Fruit fly (Drosophila melanogaster) S2 (cell line): ENCODE data around the gene Grl62c.

Source experiments
- CG8478 ChIP-seq: fragments of >200 bp; optimal IDR thresholded peaks from 2 replicates; lab custom pipeline; 2018
- CTCF ChIP-seq, 2 experiments: fragments of >200 bp; optimal IDR thresholded peaks; 2 replicates each; lab custom pipeline; 2018

Gene Grl62c

DNA sequence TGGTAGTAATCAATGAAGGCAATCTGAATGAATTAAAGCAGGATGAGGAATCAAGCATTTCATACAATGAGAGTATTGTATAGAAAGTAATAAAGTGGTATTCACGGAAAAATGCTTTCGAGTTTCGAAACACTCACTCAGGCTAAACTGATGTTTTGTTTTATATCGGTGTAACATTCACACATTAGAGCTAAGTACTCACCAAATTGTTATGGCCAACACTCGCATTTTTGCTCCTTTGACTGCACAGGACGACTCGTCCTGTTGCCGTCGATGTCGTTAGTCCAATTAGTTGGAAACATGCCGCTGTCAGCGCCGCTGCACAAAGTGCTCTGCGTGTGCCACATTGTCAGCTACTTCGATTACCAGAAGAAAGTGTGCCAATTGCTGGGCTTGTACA, at the start of gene Grl62c:
Gene Grl62c (plus strand): TSS at position 301 of the 400 bp plus-strand sequence.
- no peak for TF ChIP-seq CG8478 (lab: Kevin White, UChicago)
- no peak for TF ChIP-seq CTCF (optimal IDR thresholded peaks at IDR 0.05; lab: Kevin White, UChicago)

- TF ChIP-seq CG8478 (lab: Kevin White, UChicago) (no peak), CTCF (optimal IDR thresholded peaks at IDR 0.05; lab: Kevin White, UChicago) (no peak)
Measured at dm6 chr3L:1985406-1985805, 41.4 kb upstream of the Grl62c start.

DNA sequence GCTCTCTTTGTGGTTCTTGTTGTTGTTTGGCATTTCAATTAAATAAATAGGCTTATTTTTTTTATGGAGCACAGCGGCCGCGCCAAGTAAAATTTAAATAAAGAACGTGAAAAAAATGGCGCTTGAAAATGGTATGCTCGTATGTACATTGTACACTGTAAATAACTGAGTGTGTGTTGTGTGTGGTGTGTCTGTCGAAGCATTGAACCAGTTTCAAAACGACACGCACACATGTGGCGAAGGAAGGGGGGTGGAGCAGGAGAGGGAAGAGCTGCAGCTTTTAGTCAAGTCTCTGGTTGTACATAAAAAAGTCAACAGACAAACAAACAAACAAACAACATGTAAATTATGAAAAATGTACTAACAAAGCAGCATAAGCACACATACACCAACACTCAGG, 22.1 kb upstream of the Grl62c start:
- TF ChIP-seq CTCF (optimal IDR thresholded peaks at IDR 0.05; lab: Kevin White, UChicago) (no peak), CG8478 (lab: Kevin White, UChicago) (no peak)

- TF ChIP-seq CG8478 (lab: Kevin White, UChicago), result no peak
- TF ChIP-seq CTCF (optimal IDR thresholded peaks at IDR 0.05; lab: Kevin White, UChicago), result no peak
Measured at dm6 chr3L:2005551-2005950, 21.2 kb upstream of the Grl62c start, which contains the start of gene CG42841. Gene CG42841 (minus strand): TSS chr3L:2005651.

DNA sequence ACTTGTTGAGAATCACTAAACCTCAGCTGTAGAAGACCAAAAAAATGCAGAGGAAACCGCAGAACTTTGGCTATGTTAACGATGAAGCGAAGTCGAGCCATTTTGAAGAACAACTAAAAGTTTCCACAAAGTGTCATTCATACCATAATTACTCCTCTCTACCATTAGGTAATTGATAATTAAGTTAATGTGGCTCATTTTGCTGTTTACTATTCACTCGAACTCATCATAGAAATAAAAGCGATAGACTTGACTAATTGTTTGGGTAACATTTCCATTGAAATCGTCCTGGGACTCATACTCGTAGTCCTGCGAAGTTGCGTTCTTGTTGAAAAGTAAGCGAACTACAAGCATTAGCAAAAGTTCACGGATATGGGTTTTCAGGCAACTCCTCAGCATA, 4.9 kb upstream of the Grl62c start, which contains the start of gene Grl62a:
Gene Grl62a (minus strand): TSS at position 101 of the 400 bp plus-strand sequence.
- TF ChIP-seq CG8478 (lab: Kevin White, UChicago) (no peak), CTCF (optimal IDR thresholded peaks at IDR 0.05; lab: Kevin White, UChicago) (no peak)

DNA sequence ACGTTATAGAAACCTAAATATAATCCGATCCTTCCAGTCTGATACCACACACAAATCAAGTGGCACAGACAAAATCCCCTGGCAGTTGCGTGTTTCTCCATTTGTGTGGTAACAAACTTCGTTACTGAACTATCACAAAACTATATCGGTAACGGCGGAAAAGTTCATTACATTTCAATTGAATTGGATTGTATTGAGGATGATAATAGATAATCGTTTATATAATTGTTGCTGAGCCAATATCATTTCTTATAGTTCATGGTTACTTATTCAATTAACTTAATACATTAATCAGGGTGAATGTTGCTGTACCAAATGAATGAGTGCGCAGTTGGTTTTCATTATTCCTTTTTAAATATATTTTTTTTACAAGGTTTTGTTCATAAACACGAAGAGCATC, 3.5 kb upstream of the Grl62c start, which contains the start of gene Grl62b:
Gene Grl62b (minus strand): TSS at position 101 of the 400 bp plus-strand sequence.
- TF ChIP-seq CTCF (optimal IDR thresholded peaks at IDR 0.05; lab: Kevin White, UChicago) (no peak), CG8478 (lab: Kevin White, UChicago) (no peak)

DNA sequence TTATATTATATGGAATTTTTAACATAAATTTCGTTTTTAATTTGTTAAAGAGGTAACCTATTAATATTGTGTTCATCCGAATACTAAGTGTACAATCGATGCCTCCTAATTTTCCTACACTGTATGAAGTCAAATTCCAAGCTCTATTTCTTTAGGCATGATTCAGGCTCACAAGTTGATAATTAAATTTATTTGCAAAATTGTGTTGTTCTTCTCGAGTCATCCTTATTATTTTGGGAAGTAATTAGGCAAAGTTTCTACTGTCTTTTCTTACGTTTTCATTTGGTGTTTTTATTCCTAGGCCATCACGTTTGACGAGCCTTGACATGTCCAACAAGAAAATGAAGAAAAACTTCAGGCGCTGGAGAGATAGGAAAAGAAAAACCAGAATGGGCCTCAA, 11.3 kb downstream of the Grl62c start, which contains the start of gene CG42355:
Gene CG42355 (minus strand): TSS at position 101 of the 400 bp plus-strand sequence.
- TF ChIP-seq CTCF (optimal IDR thresholded peaks at IDR 0.05; lab: Kevin White, UChicago), result no peak
- no peak for TF ChIP-seq CG8478 (lab: Kevin White, UChicago)
